Fruit fly (Drosophila melanogaster): ENCODE data around the gene CG34347.

The CG34347 gene

DNA sequence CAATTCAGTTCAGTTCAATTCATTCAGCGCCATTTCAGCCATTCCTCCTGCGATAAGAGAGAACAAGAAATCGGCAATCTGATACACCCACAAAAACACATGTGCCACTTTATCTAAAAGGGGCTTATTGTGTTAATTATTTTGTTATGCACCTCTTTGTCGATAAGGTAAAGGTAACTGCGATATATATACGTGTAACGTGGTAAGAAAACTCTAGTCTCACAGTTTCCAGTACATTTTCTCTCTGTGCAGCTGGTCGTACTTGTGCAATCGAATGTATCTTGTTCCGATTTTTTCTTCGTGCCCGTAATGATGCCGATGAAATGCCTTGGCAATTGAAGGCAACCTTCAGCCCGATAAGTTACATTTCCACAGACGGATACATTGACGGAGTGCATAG lies 23.4 kb upstream of the CG34347 start:
- TF ChIP-seq EcR (GFP tag; optimal IDR thresholded peaks at IDR 0.05) (no peak), CG17806 (tag; optimal IDR thresholded peaks at IDR 0.05) (peak; percentile 30), Pif1B (GFP tag; optimal IDR thresholded peaks at IDR 0.05) (peak; percentile 36), CG10348 (GFP tag; IDR thresholded peaks at IDR 0.05) (no peak), CG15710 (tag; optimal IDR thresholded peaks at IDR 0.05) (no peak), gl (tag; optimal IDR thresholded peaks at IDR 0.05) (no peak), fd96Ca (GFP tag; IDR thresholded peaks at IDR 0.05) (peak; percentile 26; the same call in 1 of the 3 replicates), Snoo (tag; optimal IDR thresholded peaks at IDR 0.05) (no peak), CG14655 (GFP tag; optimal IDR thresholded peaks at IDR 0.05) (peak; percentile 45), Ets98B (GFP tag; IDR thresholded peaks at IDR 0.05) (0 out of 2 replicates have a peak, but pooled peaks have one; percentile 15), CG32121 (GFP tag; IDR thresholded peaks at IDR 0.05) (no peak), CG34367 (tag; optimal IDR thresholded peaks at IDR 0.05) (peak; percentile 10), CG8301 (tag; optimal IDR thresholded peaks at IDR 0.05) (peak; percentile 23), CG8159 (tag; optimal IDR thresholded peaks at IDR 0.05) (peak; percentile 35), D1 (tag; optimal IDR thresholded peaks at IDR 0.05) (no peak), Pif1A (GFP tag; optimal IDR thresholded peaks at IDR 0.05) (peak; percentile 40), CG9948 (tag; optimal IDR thresholded peaks at IDR 0.05) (peak; percentile 34), CG4496 (GFP tag; IDR thresholded peaks at IDR 0.05) (peak; percentile 66; the same call in 1 of the 3 replicates), rn (GFP tag; IDR thresholded peaks at IDR 0.05) (no peak), CG12605 (GFP tag; IDR thresholded peaks at IDR 0.05) (no peak), CG13204 (GFP tag; optimal IDR thresholded peaks at IDR 0.05) (no peak)

DNA sequence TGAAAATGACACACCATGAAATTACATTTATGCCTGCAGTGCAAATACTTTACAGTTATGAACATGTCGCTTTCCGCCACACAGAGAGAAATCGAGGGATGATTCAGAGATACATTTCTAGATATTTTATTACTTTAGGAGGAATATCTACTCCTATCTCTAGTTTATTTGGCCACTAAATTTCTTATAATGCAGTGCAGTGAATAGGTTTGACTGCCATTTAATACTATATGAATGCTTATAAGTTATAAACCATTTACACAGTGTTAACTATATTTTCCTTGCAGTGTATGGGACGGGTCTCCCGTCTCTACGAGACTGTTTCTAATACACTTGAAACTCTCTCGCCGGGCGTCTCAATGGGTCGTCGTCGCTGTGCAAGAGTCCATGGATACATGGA lies 20.8 kb upstream of the CG34347 start:
- peak; percentile 59 for TF ChIP-seq CG8301 (tag; optimal IDR thresholded peaks at IDR 0.05)
- peak; percentile 20 for TF ChIP-seq Pif1A (GFP tag; optimal IDR thresholded peaks at IDR 0.05)
- no peak for TF ChIP-seq EcR (GFP tag; optimal IDR thresholded peaks at IDR 0.05)
- peak; percentile 50; the same call in 1 of the 3 replicates for TF ChIP-seq CG4496 (GFP tag; IDR thresholded peaks at IDR 0.05)
- no peak for TF ChIP-seq CG17806 (tag; optimal IDR thresholded peaks at IDR 0.05)
- peak; percentile 69 for TF ChIP-seq CG14655 (GFP tag; optimal IDR thresholded peaks at IDR 0.05)

- peak; percentile 48; the same call in 1 of the 2 replicates for TF ChIP-seq rn (GFP tag; IDR thresholded peaks at IDR 0.05)
- no peak for TF ChIP-seq CG10348 (GFP tag; IDR thresholded peaks at IDR 0.05)
- TF ChIP-seq CG9948 (tag; optimal IDR thresholded peaks at IDR 0.05): peak; percentile 57
- TF ChIP-seq Ets98B (GFP tag; IDR thresholded peaks at IDR 0.05): peak; percentile 63
- peak; percentile 66 for TF ChIP-seq CG14655 (GFP tag; optimal IDR thresholded peaks at IDR 0.05)
- TF ChIP-seq CG17806 (tag; optimal IDR thresholded peaks at IDR 0.05): peak; percentile 57
- TF ChIP-seq EcR (GFP tag; optimal IDR thresholded peaks at IDR 0.05): no peak
- no peak for TF ChIP-seq D1 (tag; optimal IDR thresholded peaks at IDR 0.05)
- peak; percentile 30 for TF ChIP-seq CG34367 (tag; optimal IDR thresholded peaks at IDR 0.05)
- peak; percentile 55 for TF ChIP-seq CG15710 (tag; optimal IDR thresholded peaks at IDR 0.05)
- peak; percentile 63 for TF ChIP-seq CG8159 (tag; optimal IDR thresholded peaks at IDR 0.05)
- TF ChIP-seq fd96Ca (GFP tag; IDR thresholded peaks at IDR 0.05): peak; percentile 68; the same call in 2 of the 3 replicates
- TF ChIP-seq CG8301 (tag; optimal IDR thresholded peaks at IDR 0.05): peak; percentile 62
- peak; percentile 28 for TF ChIP-seq Pif1A (GFP tag; optimal IDR thresholded peaks at IDR 0.05)
- TF ChIP-seq Pif1B (GFP tag; optimal IDR thresholded peaks at IDR 0.05): peak; percentile 10
- TF ChIP-seq CG13204 (GFP tag; optimal IDR thresholded peaks at IDR 0.05): no peak
- TF ChIP-seq CG4496 (GFP tag; IDR thresholded peaks at IDR 0.05): peak; percentile 80
- TF ChIP-seq CG32121 (GFP tag; IDR thresholded peaks at IDR 0.05): peak; percentile 29; the same call in 1 of the 2 replicates
- peak; percentile 28 for TF ChIP-seq Snoo (tag; optimal IDR thresholded peaks at IDR 0.05)
- TF ChIP-seq gl (tag; optimal IDR thresholded peaks at IDR 0.05): no peak
- TF ChIP-seq CG12605 (GFP tag; IDR thresholded peaks at IDR 0.05): peak; percentile 36; the same call in 1 of the 2 replicates
These were observed 15.3 kb upstream of the CG34347 start for dm6 chr3R:31295694-31296093.

dm6 chr3R:31296989-31297388 lies 14.0 kb upstream of the CG34347 start:
- TF ChIP-seq CG32121 (GFP tag; IDR thresholded peaks at IDR 0.05) (no peak), D1 (tag; optimal IDR thresholded peaks at IDR 0.05) (no peak), rn (GFP tag; IDR thresholded peaks at IDR 0.05) (no peak), CG8159 (tag; optimal IDR thresholded peaks at IDR 0.05) (peak; percentile 0), Pif1B (GFP tag; optimal IDR thresholded peaks at IDR 0.05) (no peak), EcR (GFP tag; optimal IDR thresholded peaks at IDR 0.05) (no peak), Snoo (tag; optimal IDR thresholded peaks at IDR 0.05) (peak; percentile 25), CG10348 (GFP tag; IDR thresholded peaks at IDR 0.05) (no peak), CG34367 (tag; optimal IDR thresholded peaks at IDR 0.05) (no peak), gl (tag; optimal IDR thresholded peaks at IDR 0.05) (no peak), CG9948 (tag; optimal IDR thresholded peaks at IDR 0.05) (peak; percentile 23), CG8301 (tag; optimal IDR thresholded peaks at IDR 0.05) (no peak), Ets98B (GFP tag; IDR thresholded peaks at IDR 0.05) (no peak), CG14655 (GFP tag; optimal IDR thresholded peaks at IDR 0.05) (peak; percentile 1), CG15710 (tag; optimal IDR thresholded peaks at IDR 0.05) (no peak), CG17806 (tag; optimal IDR thresholded peaks at IDR 0.05) (peak; percentile 4), CG12605 (GFP tag; IDR thresholded peaks at IDR 0.05) (no peak), CG13204 (GFP tag; optimal IDR thresholded peaks at IDR 0.05) (no peak), fd96Ca (GFP tag; IDR thresholded peaks at IDR 0.05) (no peak), CG4496 (GFP tag; IDR thresholded peaks at IDR 0.05) (no peak), Pif1A (GFP tag; optimal IDR thresholded peaks at IDR 0.05) (no peak)

dm6 chr3R:31301527-31301926 lies 9.4 kb upstream of the CG34347 start:
- TF ChIP-seq EcR (GFP tag; optimal IDR thresholded peaks at IDR 0.05): peak; percentile 52
- TF ChIP-seq fd96Ca (GFP tag; IDR thresholded peaks at IDR 0.05): no peak

DNA sequence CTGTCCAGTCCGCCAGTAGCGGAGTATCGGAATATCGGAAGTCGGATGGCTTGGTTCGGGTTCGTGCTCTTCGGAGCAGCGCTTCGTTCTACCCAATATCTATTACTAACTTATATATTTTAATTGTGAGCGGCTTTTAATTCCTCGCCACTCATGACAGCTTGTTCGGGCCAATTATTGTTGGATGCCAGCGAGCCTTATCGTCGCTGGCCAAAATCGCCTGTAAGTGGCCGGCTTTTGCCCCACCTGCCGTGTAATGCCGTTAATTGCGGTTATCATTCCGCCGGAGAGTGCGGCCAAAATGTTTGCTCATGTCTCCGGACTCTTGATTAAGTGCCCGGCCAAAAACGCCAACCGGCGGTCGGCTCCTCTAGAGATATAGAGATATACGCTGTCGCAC lies 5.7 kb upstream of the CG34347 start, which contains the start of gene pHCl-2:
Gene pHCl-2 (minus strand): TSS at position 101 of the 400 bp plus-strand sequence.
- no peak for TF ChIP-seq fd96Ca (GFP tag; IDR thresholded peaks at IDR 0.05)
- no peak for TF ChIP-seq CG34367 (tag; optimal IDR thresholded peaks at IDR 0.05)
- TF ChIP-seq rn (GFP tag; IDR thresholded peaks at IDR 0.05): no peak
- no peak for TF ChIP-seq gl (tag; optimal IDR thresholded peaks at IDR 0.05)
- TF ChIP-seq CG14655 (GFP tag; optimal IDR thresholded peaks at IDR 0.05): no peak
- no peak for TF ChIP-seq D1 (tag; optimal IDR thresholded peaks at IDR 0.05)

Data from whole organism, pupa.